Worm (Caenorhabditis elegans): ENCODE results near the gene VM106R.1.
A peak's percentile ranks its signal among the peaks of the same experiment; 100 is the strongest.

The VM106R.1 gene

DNA sequence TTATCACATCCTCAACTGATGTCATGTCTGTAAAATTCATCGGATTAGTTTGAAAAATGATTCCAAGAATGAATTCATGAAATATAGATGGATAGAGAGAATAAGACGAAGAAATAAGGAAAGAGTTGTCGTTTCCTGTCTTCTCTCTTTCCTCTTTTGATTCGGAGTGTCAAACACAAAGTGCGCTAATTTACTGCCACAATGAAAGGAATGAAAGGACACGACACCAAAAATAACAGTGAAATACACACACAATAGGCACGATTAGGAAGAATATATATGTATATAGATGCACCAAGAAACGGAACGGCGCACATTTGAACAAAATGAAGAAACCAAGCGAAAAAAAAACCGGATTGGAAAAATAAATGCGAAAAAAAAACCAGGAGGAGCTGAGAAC is at the start of gene VM106R.1:
Gene VM106R.1 (minus strand): TSS at position 101 of the 400 bp plus-strand sequence.
- TF ChIP-seq dao-5 (tag; optimal IDR thresholded peaks at IDR 0.05): no peak
- no peak for TF ChIP-seq W03F9.2 (tag; optimal IDR thresholded peaks at IDR 0.05)
- TF ChIP-seq him-1 (tag; optimal IDR thresholded peaks at IDR 0.05): no peak

DNA sequence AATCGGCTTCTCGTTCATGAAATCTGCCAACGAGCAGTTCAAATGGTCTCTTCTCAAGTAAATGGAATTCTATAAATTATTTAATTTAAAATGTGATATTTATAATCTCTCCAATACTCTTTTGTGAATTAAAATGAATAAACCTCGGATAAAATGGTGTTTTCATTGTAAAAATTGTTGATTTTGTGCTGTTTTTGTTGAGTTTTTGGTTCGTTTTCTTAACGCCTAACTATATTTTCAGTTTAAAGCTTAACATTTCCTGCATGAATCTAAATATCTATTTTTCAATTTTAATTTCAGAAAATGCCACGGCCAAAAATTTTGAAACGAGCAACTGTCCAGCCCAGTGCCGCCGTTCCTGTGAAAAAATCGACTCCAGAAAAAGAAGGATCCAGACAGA is 44.6 kb upstream of the VM106R.1 start, which contains the start of gene orc-2:
Gene orc-2 (plus strand): TSS at position 301 of the 400 bp plus-strand sequence.
- TF ChIP-seq dao-5 (tag; optimal IDR thresholded peaks at IDR 0.05): no peak
- no peak for TF ChIP-seq W03F9.2 (tag; optimal IDR thresholded peaks at IDR 0.05)
- TF ChIP-seq him-1 (tag; optimal IDR thresholded peaks at IDR 0.05): no peak

DNA sequence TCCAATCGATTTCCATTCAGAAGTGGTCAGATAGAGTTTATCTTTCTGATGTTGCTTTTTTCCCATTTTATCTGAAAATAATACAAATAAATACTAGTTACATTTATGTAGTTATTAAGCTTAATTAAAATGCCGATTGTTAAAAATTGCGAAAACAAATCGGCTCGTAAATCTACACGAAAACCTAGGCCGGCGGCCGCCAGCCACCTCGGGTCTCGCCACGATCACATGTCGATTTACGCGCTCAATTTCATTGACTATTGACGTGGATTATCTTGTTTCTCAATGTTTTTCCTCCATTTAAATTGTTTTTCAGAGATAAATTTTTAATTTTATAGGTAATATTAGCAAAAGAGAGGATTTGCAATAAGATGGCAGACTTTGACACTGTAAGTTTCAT is 43.6 kb upstream of the VM106R.1 start, which contains the start of the genes cyn-4 and copz-1:
Gene cyn-4 (minus strand): TSS at position 71 of the 400 bp plus-strand sequence.
Gene copz-1 (plus strand): TSS at position 339 of the 400 bp plus-strand sequence.
- TF ChIP-seq him-1 (tag; optimal IDR thresholded peaks at IDR 0.05): peak; percentile 24
- TF ChIP-seq W03F9.2 (tag; optimal IDR thresholded peaks at IDR 0.05): peak; percentile 80
- TF ChIP-seq dao-5 (tag; optimal IDR thresholded peaks at IDR 0.05): no peak

DNA sequence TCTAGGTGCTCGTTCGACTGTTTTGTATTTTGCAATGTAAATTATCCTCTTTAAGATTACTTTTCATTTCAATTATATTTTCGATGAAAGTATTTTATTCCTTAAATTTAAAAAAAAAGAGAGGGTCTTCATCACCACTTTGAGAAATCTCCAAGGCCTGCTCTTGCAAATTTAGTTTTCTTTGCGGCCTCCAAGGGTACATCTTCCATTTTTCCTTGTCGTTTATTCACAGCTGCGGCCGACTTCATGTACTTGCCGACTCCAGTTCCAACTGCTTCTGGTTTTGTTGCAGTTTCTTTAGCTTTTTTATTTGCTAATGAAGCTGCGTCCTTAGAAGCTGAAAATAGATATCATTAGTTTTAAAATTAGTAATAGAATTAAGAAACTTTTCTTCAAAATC is 41.7 kb upstream of the VM106R.1 start:
- TF ChIP-seq W03F9.2 (tag; optimal IDR thresholded peaks at IDR 0.05) (no peak), dao-5 (tag; optimal IDR thresholded peaks at IDR 0.05) (no peak), him-1 (tag; optimal IDR thresholded peaks at IDR 0.05) (no peak)

DNA sequence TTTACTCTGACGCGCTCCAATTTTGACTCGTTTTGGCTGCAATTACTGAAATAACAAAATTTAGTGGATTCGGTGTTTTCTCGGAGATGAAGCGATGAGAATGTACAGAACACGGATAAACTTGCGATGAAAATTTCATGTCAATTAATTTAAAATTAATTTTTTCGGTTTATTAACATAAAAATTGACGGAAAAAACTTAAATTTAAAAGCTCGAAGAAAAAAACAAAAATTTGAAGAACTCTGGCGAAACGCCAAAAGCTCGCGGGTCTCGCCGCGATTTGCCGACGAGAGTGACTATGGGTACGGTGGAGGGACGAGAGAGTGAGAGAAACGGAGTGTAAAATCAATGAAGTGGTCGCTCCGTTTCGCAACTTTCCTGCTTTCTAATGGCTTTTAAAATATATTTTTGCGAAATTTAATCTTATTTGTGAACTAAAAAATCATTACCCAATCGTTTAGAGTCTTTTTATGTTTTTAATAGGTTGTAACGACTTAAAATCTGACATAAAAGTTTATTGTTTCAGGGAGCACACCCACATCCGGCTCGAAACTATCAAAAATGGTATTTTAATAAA is 39.8 kb upstream of the VM106R.1 start, which contains the start of the genes gmps-1 and cap-2:
Gene gmps-1 (minus strand): TSS at position 51 of the 577 bp plus-strand sequence.
Gene cap-2 (plus strand): TSS at position 527 of the 577 bp plus-strand sequence.
- TF ChIP-seq him-1 (tag; optimal IDR thresholded peaks at IDR 0.05) (peak; percentile 95), dao-5 (tag; optimal IDR thresholded peaks at IDR 0.05) (no peak), W03F9.2 (tag; optimal IDR thresholded peaks at IDR 0.05) (peak; percentile 95)

DNA sequence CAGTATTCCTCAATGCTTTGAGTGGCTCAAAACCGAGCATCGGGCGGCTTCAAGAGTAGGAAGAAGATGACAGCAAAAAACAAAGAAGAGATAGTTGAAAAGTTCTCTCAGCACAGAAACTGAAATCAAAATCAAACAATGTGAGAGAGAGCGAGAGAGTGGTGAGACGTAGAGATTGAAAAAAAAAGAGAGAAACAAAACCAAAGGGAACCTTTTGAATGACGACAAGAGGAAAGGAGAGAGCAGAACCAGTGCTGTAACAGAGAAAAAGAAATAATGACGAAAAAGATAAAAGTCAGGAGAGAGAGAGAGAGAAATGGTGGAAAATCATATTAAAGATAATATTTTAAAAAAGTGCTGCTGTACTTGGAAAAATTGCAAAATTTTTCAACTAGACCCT is 38.2 kb upstream of the VM106R.1 start:
- TF ChIP-seq dao-5 (tag; optimal IDR thresholded peaks at IDR 0.05) (no peak), W03F9.2 (tag; optimal IDR thresholded peaks at IDR 0.05) (no peak), him-1 (tag; optimal IDR thresholded peaks at IDR 0.05) (no peak)

DNA sequence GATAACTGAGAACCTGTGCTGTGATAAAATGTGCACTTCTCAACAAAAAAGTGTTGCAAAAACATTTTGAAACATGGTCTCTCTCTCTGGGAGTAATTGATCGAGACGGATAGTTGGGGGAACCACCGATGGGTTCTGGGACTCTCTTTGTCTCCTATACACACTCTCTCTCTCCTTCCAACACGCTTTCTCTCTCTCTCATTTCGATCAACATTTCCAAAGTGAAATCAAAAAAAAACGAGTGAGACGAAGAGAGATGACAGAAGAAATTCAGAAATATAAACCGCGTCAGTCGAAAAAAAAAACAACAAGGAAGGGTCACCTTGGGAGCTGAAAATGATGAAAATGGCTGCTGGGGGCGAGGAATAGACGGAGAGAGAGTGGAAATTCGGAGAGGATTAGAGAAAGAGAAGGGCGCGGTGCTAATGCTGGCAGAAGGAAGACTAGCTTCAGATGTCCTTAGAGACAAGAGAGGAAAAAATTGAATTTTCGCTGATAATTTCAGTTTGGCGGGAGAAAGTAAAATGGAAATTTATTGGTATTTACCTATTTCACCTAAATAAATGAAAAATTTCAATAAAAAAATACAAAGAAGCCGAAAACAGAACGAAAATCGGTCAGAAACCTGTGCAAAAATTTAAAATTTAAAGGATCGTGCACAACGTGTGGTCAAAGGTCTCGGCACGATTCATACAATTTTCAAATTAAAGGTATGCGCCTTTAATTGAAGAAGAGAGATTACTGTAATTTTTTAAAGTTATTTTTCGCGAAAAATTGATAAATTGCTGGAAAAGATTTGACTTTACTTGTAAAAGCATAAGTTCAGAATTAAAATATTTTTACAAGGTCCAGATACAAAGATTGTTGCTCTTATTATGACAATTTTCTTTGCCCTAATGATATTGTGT is 34.0 kb upstream of the VM106R.1 start:
- TF ChIP-seq dao-5 (tag; optimal IDR thresholded peaks at IDR 0.05) (no peak), him-1 (tag; optimal IDR thresholded peaks at IDR 0.05) (no peak), W03F9.2 (tag; optimal IDR thresholded peaks at IDR 0.05) (no peak)

DNA sequence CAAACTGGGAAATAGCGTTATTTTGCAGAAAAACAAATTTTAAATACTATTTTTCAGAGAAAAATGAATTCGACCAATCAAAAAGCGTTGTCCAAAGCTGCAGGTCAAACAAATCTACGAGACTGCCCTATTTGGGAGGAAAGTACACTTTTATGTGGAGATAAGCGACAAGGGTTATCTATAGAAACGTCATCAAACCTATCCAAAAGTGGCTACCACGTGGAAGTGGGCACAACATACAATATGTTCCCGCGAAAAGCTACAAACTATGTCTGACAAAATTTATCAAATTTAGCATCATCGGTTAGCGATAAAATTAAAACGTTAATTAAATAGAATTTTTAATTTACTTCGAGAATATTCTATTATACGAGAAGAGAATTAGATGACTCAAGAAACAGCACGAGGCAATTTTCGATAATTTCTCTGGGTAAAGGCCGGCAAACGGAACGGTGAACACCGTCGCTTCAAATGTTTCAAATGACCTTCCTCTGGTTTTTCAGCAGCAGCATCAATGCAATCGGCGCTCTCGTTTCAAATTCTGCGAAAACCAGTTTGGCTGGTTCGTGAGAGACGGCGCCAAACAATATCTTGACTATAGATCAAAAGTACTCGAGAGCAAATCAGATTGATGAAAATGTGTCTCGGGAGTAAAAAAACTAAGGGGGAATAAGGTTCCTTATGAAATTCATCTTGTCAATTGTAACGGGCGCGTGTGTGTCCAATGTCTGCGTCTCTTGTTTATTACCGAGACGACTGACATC is 32.9 kb upstream of the VM106R.1 start:
- TF ChIP-seq W03F9.2 (tag; optimal IDR thresholded peaks at IDR 0.05): no peak
- TF ChIP-seq him-1 (tag; optimal IDR thresholded peaks at IDR 0.05): no peak
- TF ChIP-seq dao-5 (tag; optimal IDR thresholded peaks at IDR 0.05): no peak

DNA sequence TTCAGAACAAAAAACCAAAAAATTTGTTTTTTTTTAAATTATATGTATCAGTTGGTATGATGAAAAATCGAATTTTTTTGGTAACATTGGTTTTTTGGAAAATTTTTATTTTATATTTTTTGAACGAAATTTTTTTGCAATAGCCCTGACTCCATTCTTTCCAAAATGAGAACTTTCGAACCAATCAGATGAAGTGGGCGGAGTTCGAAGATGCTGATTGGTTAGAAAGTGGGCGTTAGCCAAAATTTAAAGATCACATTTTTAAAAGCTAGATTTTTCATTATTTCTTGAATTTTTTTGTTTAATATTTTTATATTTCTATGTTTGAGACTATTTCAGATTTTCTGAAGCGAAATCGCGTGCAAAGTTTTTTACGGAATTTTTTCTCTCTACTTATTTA is 32.3 kb upstream of the VM106R.1 start:
- TF ChIP-seq him-1 (tag; optimal IDR thresholded peaks at IDR 0.05): no peak
- no peak for TF ChIP-seq dao-5 (tag; optimal IDR thresholded peaks at IDR 0.05)
- TF ChIP-seq W03F9.2 (tag; optimal IDR thresholded peaks at IDR 0.05): no peak

DNA sequence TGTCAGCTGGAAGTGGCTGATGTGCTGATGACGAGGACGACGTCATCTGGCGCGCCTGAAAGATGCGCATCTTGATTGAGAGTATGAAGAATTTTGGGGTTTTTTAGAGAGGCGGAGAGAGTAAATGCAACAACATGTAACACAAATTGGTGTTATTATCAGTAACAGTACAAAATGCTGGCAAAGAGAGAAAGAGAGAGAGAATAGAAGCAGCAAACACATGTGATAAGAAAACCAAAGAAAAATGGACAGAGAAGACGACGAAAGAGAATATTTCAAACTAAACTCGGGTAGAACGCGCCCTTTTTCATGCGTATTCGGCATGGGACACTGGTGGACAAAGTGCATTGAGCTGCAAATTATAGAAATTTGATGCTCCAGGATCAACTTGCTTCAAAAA is 31.9 kb upstream of the VM106R.1 start, which contains the start of gene M106.3:
Gene M106.3 (minus strand): TSS at position 70 of the 400 bp plus-strand sequence.
- no peak for TF ChIP-seq W03F9.2 (tag; optimal IDR thresholded peaks at IDR 0.05)
- no peak for TF ChIP-seq dao-5 (tag; optimal IDR thresholded peaks at IDR 0.05)
- TF ChIP-seq him-1 (tag; optimal IDR thresholded peaks at IDR 0.05): no peak

DNA sequence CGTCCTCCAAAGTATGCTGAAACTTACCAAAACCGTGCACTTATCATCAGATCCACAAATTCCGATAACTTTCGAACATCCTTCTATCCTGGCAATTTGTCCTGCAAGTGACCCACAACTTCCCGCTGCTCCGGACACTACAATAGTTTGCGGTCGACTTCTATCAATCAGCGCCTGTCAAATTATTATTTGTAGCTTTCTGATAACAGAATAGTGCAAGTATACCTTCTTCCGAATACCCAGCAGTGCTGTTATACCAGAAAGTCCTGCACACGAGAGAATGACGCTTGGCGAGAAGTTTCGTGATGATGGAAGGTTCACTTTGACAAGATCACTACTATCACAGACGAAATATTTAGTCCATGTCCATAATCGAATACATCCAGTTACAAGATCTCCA is 30.4 kb upstream of the VM106R.1 start:
- TF ChIP-seq dao-5 (tag; optimal IDR thresholded peaks at IDR 0.05): no peak
- no peak for TF ChIP-seq him-1 (tag; optimal IDR thresholded peaks at IDR 0.05)
- TF ChIP-seq W03F9.2 (tag; optimal IDR thresholded peaks at IDR 0.05): no peak

DNA sequence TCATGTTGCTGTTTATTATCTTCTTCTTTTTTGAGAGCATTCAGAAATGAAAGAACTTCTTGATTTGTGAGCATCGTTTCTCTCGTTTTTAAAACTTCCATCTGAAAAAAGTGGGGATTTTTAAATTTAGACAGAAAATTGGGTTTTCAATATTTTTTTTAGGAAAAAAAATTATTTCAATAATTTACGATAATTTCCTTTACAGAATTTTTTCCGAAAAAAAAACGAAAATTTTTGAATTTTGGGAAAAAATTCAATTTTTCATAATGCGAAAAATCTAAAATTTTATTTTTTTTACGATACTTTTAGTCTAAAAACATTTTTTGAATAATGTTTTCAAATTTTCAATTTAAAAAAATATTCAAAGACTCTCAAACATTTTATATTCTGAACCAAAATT is 28.1 kb upstream of the VM106R.1 start, which contains the start of gene M106.7:
Gene M106.7 (minus strand): TSS at position 101 of the 400 bp plus-strand sequence.
- TF ChIP-seq dao-5 (tag; optimal IDR thresholded peaks at IDR 0.05) (no peak), W03F9.2 (tag; optimal IDR thresholded peaks at IDR 0.05) (no peak), him-1 (tag; optimal IDR thresholded peaks at IDR 0.05) (no peak)

DNA sequence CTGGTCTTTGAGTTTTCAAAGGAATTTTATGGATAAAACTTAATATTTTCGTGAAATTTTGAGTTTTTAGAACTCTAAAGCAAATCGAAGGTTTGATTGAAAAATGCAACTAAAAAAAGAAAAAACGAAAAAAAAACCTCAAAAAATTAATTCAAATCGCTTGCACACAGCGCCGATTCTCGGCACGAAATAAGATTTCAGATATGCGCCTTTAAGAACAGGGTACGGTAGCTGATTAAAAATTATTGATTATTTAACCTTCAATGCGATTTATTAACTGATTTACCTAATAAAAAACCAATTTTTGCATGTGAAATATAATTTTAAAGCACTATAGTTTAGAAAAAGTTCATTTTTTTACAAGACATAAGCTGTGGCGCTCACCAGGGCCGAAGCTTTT is 23.9 kb upstream of the VM106R.1 start:
- TF ChIP-seq dao-5 (tag; optimal IDR thresholded peaks at IDR 0.05): no peak
- TF ChIP-seq him-1 (tag; optimal IDR thresholded peaks at IDR 0.05): no peak
- no peak for TF ChIP-seq W03F9.2 (tag; optimal IDR thresholded peaks at IDR 0.05)
